Worm (Caenorhabditis elegans): ENCODE results near the gene hrg-7.

DNA sequence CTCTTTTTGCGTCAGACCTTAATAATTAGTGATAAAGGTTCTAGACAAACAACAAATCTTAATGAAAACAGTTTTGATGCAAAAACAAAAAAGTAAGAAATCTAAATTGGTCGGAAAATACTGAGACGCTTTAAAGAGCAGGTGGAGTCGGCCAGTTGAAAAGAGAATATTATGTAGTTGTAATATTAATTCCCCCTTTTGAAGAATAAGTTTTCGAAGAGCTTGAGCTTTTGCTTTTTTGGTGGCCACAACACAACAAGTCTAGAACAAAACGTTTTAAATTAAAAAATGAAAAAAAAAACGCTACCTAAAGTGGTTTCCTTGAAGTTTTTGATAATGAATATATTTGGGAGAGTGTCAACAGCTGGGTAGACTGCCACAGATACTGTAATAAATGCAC is 25.4 kb upstream of the hrg-7 start, which contains the start of gene str-178:
- TF ChIP-seq med-1 (GFP tag; optimal IDR thresholded peaks at IDR 0.05; ENCODE audit: insufficient read depth) (no peak), tab-1 (GFP tag; IDR thresholded peaks at IDR 0.05) (no peak), ztf-23 (GFP tag; IDR thresholded peaks at IDR 0.05) (no peak), flt-1 (GFP tag; IDR thresholded peaks at IDR 0.05) (no peak)

Measured in whole organism, midembryonic.